Worm (Caenorhabditis elegans): ENCODE measurements around the gene eral-1.

DNA sequence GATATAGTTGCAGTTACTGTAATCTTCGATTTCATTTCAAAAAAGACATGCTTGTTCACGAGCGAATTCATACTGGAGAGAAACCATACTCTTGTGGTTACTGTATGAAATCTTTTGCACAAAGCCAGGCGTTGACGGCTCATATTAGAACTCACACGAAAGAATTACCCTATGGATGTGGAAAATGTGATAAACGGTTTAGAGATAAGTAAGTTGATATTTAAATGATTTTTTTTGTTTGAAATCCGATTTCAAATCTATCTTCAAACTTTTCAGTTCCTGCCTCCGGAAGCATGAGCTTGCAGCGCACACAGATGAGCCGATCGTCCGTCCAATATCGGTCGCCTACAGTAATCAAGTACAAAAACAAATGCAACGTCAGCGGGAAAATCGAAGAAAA is 30.7 kb downstream of the eral-1 start:
- no peak for TF ChIP-seq K02D7.2 (tag; optimal IDR thresholded peaks at IDR 0.05)
- no peak for TF ChIP-seq elt-4 (tag; optimal IDR thresholded peaks at IDR 0.05)
- TF ChIP-seq dmd-4 (tag; optimal IDR thresholded peaks at IDR 0.05; ENCODE audit: borderline replicate concordance): no peak
- no peak for TF ChIP-seq ref-2 (tag; optimal IDR thresholded peaks at IDR 0.05)

All from whole organism, late embryonic.